Fruit fly (Drosophila melanogaster) whole organism, pupa: ENCODE measurements around the gene D.

Source experiments
- CG10348 ChIP-seq: fragments of 200-800 bp; sonication (Bioruptor generic); IDR thresholded peaks from 2 replicates; pipeline ENCODE4 v1.3.6; 2022; ENCODE audit warnings: missing biosample characterization, missing genetic modification characterization
- CG12605 ChIP-seq: fragments of 200-800 bp; sonication (Bioruptor generic); IDR thresholded peaks from 2 replicates; pipeline ENCODE4 v1.3.6; 2022; ENCODE audit warnings: missing biosample characterization, missing genetic modification characterization
- CG17806 ChIP-seq: fragments of 200-800 bp; sonication (Bioruptor generic); optimal IDR thresholded peaks from 2 replicates; lab custom pipeline; 2018; ENCODE audit warnings: missing biosample characterization, mild to moderate bottlenecking, missing genetic modification characterization, moderate library complexity
- CG32121 ChIP-seq: fragments of 200-800 bp; sonication (Bioruptor generic); IDR thresholded peaks from 2 replicates; pipeline ENCODE4 v1.3.6; 2022; ENCODE audit warnings: missing biosample characterization, missing genetic modification characterization
- CG8159 ChIP-seq: fragments of 200-800 bp; sonication (Bioruptor generic); optimal IDR thresholded peaks from 3 replicates; lab custom pipeline; 2018; ENCODE audit warnings: missing biosample characterization, mild to moderate bottlenecking, missing genetic modification characterization, moderate library complexity
- CG8301 ChIP-seq: fragments of 200-800 bp; sonication (Bioruptor generic); optimal IDR thresholded peaks from 2 replicates; lab custom pipeline; 2018; ENCODE audit warnings: missing biosample characterization, mild to moderate bottlenecking, missing genetic modification characterization
- Ets98B ChIP-seq: fragments of 200-800 bp; sonication (Bioruptor generic); IDR thresholded peaks from 2 replicates; pipeline ENCODE4 v1.3.6; 2022; ENCODE audit warnings: missing biosample characterization, missing genetic modification characterization
- Snoo ChIP-seq: fragments of 200-800 bp; sonication (Bioruptor generic); optimal IDR thresholded peaks from 3 replicates; lab custom pipeline; 2017; ENCODE audit warnings: missing biosample characterization, mild to moderate bottlenecking, missing genetic modification characterization, inconsistent platforms
- fd96Ca ChIP-seq: fragments of 200-800 bp; sonication (Bioruptor generic); IDR thresholded peaks from 3 replicates; pipeline ENCODE4 v1.3.6; 2022; ENCODE audit warnings: missing biosample characterization, missing genetic modification characterization
- gl ChIP-seq: fragments of 200-800 bp; sonication (Bioruptor generic); optimal IDR thresholded peaks from 2 replicates; lab custom pipeline; 2018; ENCODE audit warnings: missing biosample characterization, mild to moderate bottlenecking, missing genetic modification characterization

DNA sequence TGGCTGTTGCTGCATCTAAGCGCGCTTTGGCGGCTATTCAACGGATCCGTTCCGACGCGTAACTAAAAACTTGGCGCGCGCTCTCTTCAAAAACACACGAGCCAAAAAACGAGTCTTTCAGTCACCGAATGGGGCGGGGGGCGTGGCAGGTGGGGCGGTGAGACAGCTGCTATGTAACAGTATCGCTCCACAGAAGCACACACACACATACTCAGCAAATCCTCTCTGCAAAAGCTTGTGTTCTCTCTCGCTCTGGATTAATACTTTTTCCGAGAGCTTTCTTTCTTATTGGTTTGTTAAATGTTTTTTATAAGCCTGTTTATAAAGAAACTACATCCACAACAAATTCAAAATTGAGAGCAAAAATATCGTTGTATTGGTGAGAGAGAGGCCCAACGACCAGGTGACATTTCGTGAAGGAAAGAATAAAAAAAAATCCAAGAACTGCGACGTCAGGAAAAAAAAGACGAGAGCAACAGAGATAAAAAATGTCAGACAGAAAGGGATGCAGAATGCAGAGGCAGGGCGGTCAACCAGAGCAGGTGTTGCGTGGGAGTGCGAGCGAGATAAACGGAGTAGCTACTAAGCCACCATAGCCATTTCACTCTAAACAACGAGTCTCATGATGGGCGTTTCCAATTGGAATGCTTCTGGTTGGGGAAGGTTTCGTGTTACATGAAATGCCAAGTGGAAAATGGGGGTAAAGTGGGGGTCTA, 47.0 kb downstream of the D start, which contains the start of gene Sox21b:
- TF ChIP-seq CG32121 = no peak; the same call in 1 of the 2 replicates
- peak; percentile 64 for TF ChIP-seq CG12605 (GFP tag; lab: Robert Waterston, UW)
- peak; percentile 66; the same call in 2 of the 3 replicates for TF ChIP-seq fd96Ca (GFP tag; lab: Robert Waterston, UW)
- TF ChIP-seq CG10348 = no peak
- peak; percentile 60 for TF ChIP-seq gl (tag; lab: Kevin White, UChicago)
- TF ChIP-seq CG8301 (tag; lab: Kevin White, UChicago) = no peak
- TF ChIP-seq CG8159 (tag; lab: Kevin White, UChicago) = peak; percentile 64
- TF ChIP-seq CG17806 (tag; lab: Kevin White, UChicago) = no peak
- TF ChIP-seq Ets98B = no peak
- peak; percentile 63 for TF ChIP-seq Snoo (tag; lab: Kevin White, UChicago)
